Fruit fly (Drosophila melanogaster) whole organism, embryonic: Measurements from ENCODE around the gene Gss1.

Experiments
- CG10321 ChIP-seq: fragments of 200-800 bp; sonication (Bioruptor generic); IDR thresholded peaks from 2 replicates; pipeline ENCODE4 v1.3.6; 2022; ENCODE audit warnings: missing biosample characterization, missing genetic modification characterization
- CG10431 ChIP-seq: fragments of 200-800 bp; sonication (Bioruptor generic); optimal IDR thresholded peaks from 3 replicates; lab custom pipeline; 2018; ENCODE audit warnings: missing biosample characterization, mild to moderate bottlenecking, missing genetic modification characterization
- CG11085 ChIP-seq: fragments of 200-800 bp; sonication (Bioruptor generic); IDR thresholded peaks from 2 replicates; pipeline ENCODE4 v1.3.6; 2022; ENCODE audit warnings: missing biosample characterization, missing genetic modification characterization
- CG11247 ChIP-seq: fragments of 200-800 bp; sonication (Bioruptor generic); IDR thresholded peaks from 2 replicates; pipeline ENCODE4 v1.3.6; 2022; ENCODE audit warnings: missing biosample characterization, missing genetic modification characterization
- CG11504 ChIP-seq: fragments of 200-800 bp; sonication (Bioruptor generic); optimal IDR thresholded peaks from 3 replicates; lab custom pipeline; 2019; ENCODE audit warnings: missing biosample characterization, mild to moderate bottlenecking, missing genetic modification characterization, moderate library complexity
- CG11560 ChIP-seq: fragments of 200-800 bp; sonication (Bioruptor generic); IDR thresholded peaks from 3 replicates; pipeline ENCODE4 v1.3.6; 2022; ENCODE audit warnings: missing biosample characterization, missing genetic modification characterization
- CG12071 ChIP-seq: fragments of 200-800 bp; sonication (Bioruptor generic); optimal IDR thresholded peaks from 3 replicates; lab custom pipeline; 2018; ENCODE audit warnings: missing biosample characterization, mild to moderate bottlenecking, missing genetic modification characterization
- CG13123 ChIP-seq: fragments of 200-800 bp; sonication (Bioruptor generic); optimal IDR thresholded peaks from 2 replicates; lab custom pipeline; 2016; ENCODE audit warnings: missing biosample characterization, missing genetic modification characterization
- CG17568 ChIP-seq: fragments of 200-800 bp; sonication (Bioruptor generic); optimal IDR thresholded peaks from 2 replicates; lab custom pipeline; 2018; ENCODE audit warnings: missing biosample characterization, mild to moderate bottlenecking, missing genetic modification characterization, moderate library complexity
- CG18599 ChIP-seq: fragments of 200-800 bp; sonication (Bioruptor generic); optimal IDR thresholded peaks from 3 replicates; lab custom pipeline; 2017; ENCODE audit warnings: missing biosample characterization, missing genetic modification characterization, mild to moderate bottlenecking, moderate library complexity, missing genetic modification reagents
- CG2678 ChIP-seq: fragments of 200-800 bp; sonication (Bioruptor generic); optimal IDR thresholded peaks from 3 replicates; lab custom pipeline; 2019; ENCODE audit warnings: missing biosample characterization, mild to moderate bottlenecking, missing genetic modification characterization, moderate library complexity
- CG30403 ChIP-seq: fragments of 200-800 bp; sonication (Bioruptor generic); optimal IDR thresholded peaks from 3 replicates; lab custom pipeline; 2016; ENCODE audit warnings: missing biosample characterization, missing genetic modification characterization
- CG31388 ChIP-seq: fragments of 200-800 bp; sonication (Bioruptor generic); optimal IDR thresholded peaks from 2 replicates; lab custom pipeline; 2016; ENCODE audit warnings: missing biosample characterization, missing genetic modification characterization
- CG32767 ChIP-seq: fragments of 200-800 bp; sonication (Bioruptor generic); IDR thresholded peaks from 2 replicates; pipeline ENCODE4 v1.3.6; 2022; ENCODE audit warnings: missing biosample characterization, missing genetic modification characterization
- CG33557 ChIP-seq: fragments of 200-800 bp; sonication (Bioruptor generic); optimal IDR thresholded peaks from 2 replicates; lab custom pipeline; 2019; ENCODE audit warnings: missing biosample characterization, mild to moderate bottlenecking, missing genetic modification characterization, moderate library complexity
- CG34224 ChIP-seq: fragments of 200-800 bp; sonication (Bioruptor generic); IDR thresholded peaks from 3 replicates; pipeline ENCODE4 v1.3.6; 2022; ENCODE audit warnings: missing biosample characterization, missing genetic modification characterization; ENCODE audit not compliant: partially characterized antibody
- CG5180 ChIP-seq: fragments of 200-800 bp; sonication (Bioruptor generic); optimal IDR thresholded peaks from 3 replicates; lab custom pipeline; 2017; ENCODE audit warnings: missing biosample characterization, missing genetic modification characterization, mild to moderate bottlenecking, moderate library complexity, missing genetic modification reagents
- CG6175 ChIP-seq: fragments of 200-800 bp; sonication (Bioruptor generic); IDR thresholded peaks from 3 replicates; pipeline ENCODE4 v1.3.6; 2022; ENCODE audit warnings: missing biosample characterization, missing genetic modification characterization
- CG6254 ChIP-seq: fragments of 200-800 bp; sonication (Bioruptor generic); optimal IDR thresholded peaks from 3 replicates; lab custom pipeline; 2017; ENCODE audit warnings: mild to moderate bottlenecking, missing biosample characterization, missing genetic modification reagents, missing genetic modification characterization
- CG8290 ChIP-seq, 3 experiments: fragments of 200-800 bp; sonication (Bioruptor generic); optimal IDR thresholded peaks; 2 replicates each; lab custom pipeline; 2016 to 2019; ENCODE audit warnings: missing biosample characterization in 3 of 3, missing genetic modification characterization in 3 of 3, mild to moderate bottlenecking in 2 of 3, moderate library complexity in 1 of 3
- CG8944 ChIP-seq: fragments of 200-800 bp; sonication (Bioruptor generic); optimal IDR thresholded peaks from 3 replicates; lab custom pipeline; 2016; ENCODE audit warnings: missing biosample characterization, missing genetic modification characterization
- Dbx ChIP-seq: fragments of 200-800 bp; sonication (Bioruptor generic); IDR thresholded peaks from 3 replicates; pipeline ENCODE4 v1.3.6; 2022; ENCODE audit warnings: missing biosample characterization, missing genetic modification characterization
- ERR ChIP-seq: fragments of 200-800 bp; sonication (Bioruptor generic); optimal IDR thresholded peaks from 2 replicates; lab custom pipeline; 2016; ENCODE audit warnings: missing biosample characterization, missing genetic modification characterization
- Eip74EF ChIP-seq, 2 experiments: fragments of 200-800 bp in 1 of 2; fragments of >200 bp in 1 of 2; sonication (Bioruptor generic) in 1 of 2; optimal IDR thresholded peaks; 2 replicates each; lab custom pipeline; 2017 to 2019; ENCODE audit warnings: missing biosample characterization in 2 of 2, missing genetic modification characterization in 2 of 2, mild to moderate bottlenecking in 1 of 2, moderate library complexity in 1 of 2
- Fer1 ChIP-seq: fragments of 200-800 bp; sonication (Bioruptor generic); optimal IDR thresholded peaks from 2 replicates; lab custom pipeline; 2017; ENCODE audit warnings: missing biosample characterization, mild to moderate bottlenecking, missing genetic modification characterization
- Fer2 ChIP-seq: fragments of 200-800 bp; sonication (Bioruptor generic); optimal IDR thresholded peaks from 2 replicates; lab custom pipeline; 2018; ENCODE audit warnings: missing biosample characterization, mild to moderate bottlenecking, missing genetic modification characterization, moderate library complexity
- HLHmδ ChIP-seq: fragments of 200-800 bp; sonication (Bioruptor generic); optimal IDR thresholded peaks from 2 replicates; lab custom pipeline; 2018; ENCODE audit warnings: missing biosample characterization, mild to moderate bottlenecking, missing genetic modification characterization, moderate library complexity
- Hey ChIP-seq: fragments of 200-800 bp; sonication (Bioruptor generic); optimal IDR thresholded peaks from 3 replicates; lab custom pipeline; 2018; ENCODE audit warnings: missing biosample characterization, mild to moderate bottlenecking, missing genetic modification characterization
- Hmr ChIP-seq: fragments of 200-800 bp; sonication (Bioruptor generic); optimal IDR thresholded peaks from 3 replicates; lab custom pipeline; 2017; ENCODE audit warnings: mild to moderate bottlenecking, missing biosample characterization, missing genetic modification reagents, missing genetic modification characterization
- MESR4 ChIP-seq: fragments of 200-800 bp; sonication (Bioruptor generic); optimal IDR thresholded peaks from 2 replicates; lab custom pipeline; 2018; ENCODE audit warnings: missing biosample characterization, mild to moderate bottlenecking, missing genetic modification characterization, moderate library complexity
- Myb ChIP-seq: fragments of 200-800 bp; sonication (Bioruptor generic); optimal IDR thresholded peaks from 2 replicates; lab custom pipeline; 2016; ENCODE audit warnings: missing biosample characterization, missing genetic modification characterization
- Neu2 ChIP-seq: fragments of 200-800 bp; sonication (Bioruptor generic); optimal IDR thresholded peaks from 3 replicates; lab custom pipeline; 2016; ENCODE audit warnings: missing biosample characterization, missing genetic modification characterization, borderline replicate concordance
- Nf-YC ChIP-seq: fragments of 200-800 bp; optimal IDR thresholded peaks from 3 replicates; lab custom pipeline; 2019; ENCODE audit warnings: missing biosample characterization, mild to moderate bottlenecking, missing genetic modification characterization, moderate library complexity
- Optix ChIP-seq: fragments of 200-800 bp; sonication (Bioruptor generic); IDR thresholded peaks from 3 replicates; pipeline ENCODE4 v1.3.6; 2022; ENCODE audit warnings: missing biosample characterization, missing genetic modification characterization
- Sin3A ChIP-seq: fragments of >200 bp; optimal IDR thresholded peaks from 2 replicates; lab custom pipeline; 2018
- Sry-β ChIP-seq: fragments of 200-800 bp; sonication (Bioruptor generic); optimal IDR thresholded peaks from 2 replicates; lab custom pipeline; 2018; ENCODE audit warnings: missing biosample characterization, mild to moderate bottlenecking, missing genetic modification characterization, moderate library complexity
- Tbp ChIP-seq: fragments of >200 bp; optimal IDR thresholded peaks from 2 replicates; lab custom pipeline; 2018; ENCODE audit warnings: missing biosample characterization, missing genetic modification characterization
- ab ChIP-seq: fragments of 200-800 bp; sonication (Bioruptor generic); optimal IDR thresholded peaks from 2 replicates; lab custom pipeline; 2016; ENCODE audit warnings: missing biosample characterization, missing genetic modification characterization
- crc ChIP-seq: fragments of 200-800 bp; sonication (Bioruptor generic); optimal IDR thresholded peaks from 2 replicates; lab custom pipeline; 2016; ENCODE audit warnings: missing biosample characterization, missing genetic modification characterization
- fd3F ChIP-seq: fragments of 200-800 bp; sonication (Bioruptor generic); optimal IDR thresholded peaks from 2 replicates; lab custom pipeline; 2018; ENCODE audit warnings: missing biosample characterization, mild to moderate bottlenecking, missing genetic modification characterization, moderate library complexity
- h ChIP-seq: fragments of >200 bp; optimal IDR thresholded peaks from 2 replicates; lab custom pipeline; 2017
- ind ChIP-seq: fragments of 200-800 bp; sonication (Bioruptor generic); optimal IDR thresholded peaks from 3 replicates; lab custom pipeline; 2016; ENCODE audit warnings: missing biosample characterization, missing genetic modification characterization
- lab ChIP-seq: fragments of 200-800 bp; sonication (Bioruptor generic); optimal IDR thresholded peaks from 3 replicates; lab custom pipeline; 2017; ENCODE audit warnings: missing biosample characterization, missing genetic modification characterization, mild to moderate bottlenecking, moderate library complexity, missing genetic modification reagents
- slp2 ChIP-seq: fragments of 200-800 bp; sonication (Bioruptor generic); optimal IDR thresholded peaks from 2 replicates; lab custom pipeline; 2016; ENCODE audit warnings: missing biosample characterization, missing genetic modification characterization
- sna ChIP-seq: fragments of 200-800 bp; sonication (Bioruptor generic); IDR thresholded peaks from 2 replicates; pipeline ENCODE4 v1.3.6; 2022; ENCODE audit warnings: missing biosample characterization, missing genetic modification characterization; ENCODE audit not compliant: partially characterized antibody
- tup ChIP-seq: fragments of 200-800 bp; sonication (Bioruptor generic); optimal IDR thresholded peaks from 2 replicates; lab custom pipeline; 2016; ENCODE audit warnings: missing biosample characterization, mild to moderate bottlenecking, missing genetic modification characterization, moderate library complexity
- twi ChIP-seq: fragments of 200-800 bp; optimal IDR thresholded peaks from 2 replicates; lab custom pipeline; 2019; ENCODE audit warnings: missing biosample characterization, mild to moderate bottlenecking, missing genetic modification characterization, moderate library complexity

Gene Gss1

DNA sequence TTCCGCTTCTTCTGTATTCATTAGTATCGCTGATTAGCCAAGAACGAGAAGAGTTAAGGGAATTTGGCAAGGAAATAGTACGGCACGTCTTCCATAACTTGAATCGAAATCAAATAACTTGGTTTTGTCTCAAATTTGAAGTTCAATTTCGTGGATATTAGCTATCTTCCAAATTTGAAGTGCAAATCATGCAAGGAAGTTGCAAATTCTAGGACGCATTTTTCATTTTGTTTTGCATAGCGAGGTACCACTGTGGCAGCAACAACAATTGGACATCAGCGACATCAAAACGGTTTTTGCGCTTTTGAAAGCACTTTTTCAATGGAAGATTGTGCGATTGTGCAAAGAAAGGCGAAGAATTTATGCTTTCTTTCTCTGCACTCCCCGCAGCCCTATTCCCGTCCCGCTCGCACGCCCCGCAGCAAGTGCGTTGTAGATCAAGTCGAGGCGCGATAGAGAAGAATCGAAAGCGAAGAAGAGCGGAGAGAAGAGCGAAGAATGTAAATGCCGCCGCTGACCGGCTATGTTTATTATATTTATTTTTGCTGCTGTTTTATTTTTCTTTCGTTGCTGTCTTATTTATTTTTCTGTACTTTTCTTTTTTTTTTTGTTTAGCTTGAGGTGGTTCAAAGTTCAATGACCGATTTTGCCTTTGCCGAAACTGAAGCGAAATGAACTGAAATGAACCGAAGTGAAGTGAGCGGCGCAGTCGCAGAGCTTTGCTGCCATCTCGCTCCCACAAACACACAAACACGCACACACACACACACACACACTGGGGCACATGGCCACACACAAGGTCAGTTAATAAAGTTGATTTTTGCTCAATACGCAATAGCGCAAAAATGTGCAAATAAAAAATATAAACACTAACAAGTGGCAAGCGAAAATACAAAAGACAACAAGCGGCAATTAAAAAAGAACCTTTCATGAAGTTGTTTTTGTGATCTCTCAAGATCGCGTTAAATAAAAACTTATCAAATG is 7.9 kb upstream of the Gss1 start (continued):
- TF ChIP-seq CG8290 (GFP tag; optimal IDR thresholded peaks at IDR 0.05; lab: Kevin White, UChicago): no peak
- peak in 1 of 2 experiments; percentile 85 for TF ChIP-seq CG8290 (tag; optimal IDR thresholded peaks at IDR 0.05; lab: Kevin White, UChicago)
- TF ChIP-seq Myb (GFP tag; lab: Kevin White, UChicago): peak; percentile 44
- peak; percentile 30 for TF ChIP-seq crc (GFP tag; lab: Kevin White, UChicago)
- TF ChIP-seq sna (GFP tag; lab: Robert Waterston, UW): no peak
- TF ChIP-seq fd3F (GFP tag; lab: Kevin White, UChicago): peak; percentile 45
- no peak for TF ChIP-seq MESR4 (GFP tag; lab: Kevin White, UChicago)
- TF ChIP-seq twi (tag; lab: Kevin White, UChicago): no peak
- TF ChIP-seq CG32767 (GFP tag; lab: Robert Waterston, UW): no peak
- peak; percentile 55 for TF ChIP-seq CG12071 (GFP tag; lab: Kevin White, UChicago)
- TF ChIP-seq CG10431: no peak
- TF ChIP-seq Sin3A (lab: Kevin White, UChicago): no peak
- peak; percentile 43 for TF ChIP-seq CG8944 (GFP tag; lab: Kevin White, UChicago)
- TF ChIP-seq CG17568: no peak
- peak; percentile 68 for TF ChIP-seq CG11504 (tag; lab: Kevin White, UChicago)
- TF ChIP-seq HLHmδ: no peak
- peak; percentile 15 for TF ChIP-seq CG5180
- TF ChIP-seq Neu2 (GFP tag; lab: Kevin White, UChicago): no peak
- no peak for TF ChIP-seq Sry-β
- no peak for TF ChIP-seq CG31388 (GFP tag; lab: Kevin White, UChicago)
- no peak for TF ChIP-seq CG6254 (GFP tag; lab: Kevin White, UChicago)
- peak; percentile 80 for TF ChIP-seq ind (GFP tag; lab: Kevin White, UChicago)
- no peak for TF ChIP-seq CG10321
- TF ChIP-seq Dbx (GFP tag; lab: Robert Waterston, UW): peak; percentile 72; the same call in 2 of the 3 replicates
- TF ChIP-seq ab (GFP tag; lab: Kevin White, UChicago): no peak
- peak; percentile 27 for TF ChIP-seq Fer2 (tag; lab: Kevin White, UChicago)
- TF ChIP-seq CG11247: peak; percentile 44; the same call in 1 of the 2 replicates
- no peak for TF ChIP-seq Tbp (GFP tag; lab: Kevin White, UChicago)
- TF ChIP-seq Fer1 (GFP tag; lab: Kevin White, UChicago): peak; percentile 33
- no peak for TF ChIP-seq h (lab: Kevin White, UChicago)
- TF ChIP-seq tup (GFP tag; lab: Kevin White, UChicago): no peak
- no peak for TF ChIP-seq CG11560 (tag; lab: Robert Waterston, UW)
- TF ChIP-seq CG30403 (GFP tag; lab: Kevin White, UChicago): peak; percentile 69
- TF ChIP-seq CG2678 (tag; lab: Kevin White, UChicago): peak; percentile 73
- no peak for TF ChIP-seq Eip74EF (GFP tag; optimal IDR thresholded peaks at IDR 0.05; lab: Kevin White, UChicago)
- TF ChIP-seq CG6175 (GFP tag; lab: Robert Waterston, UW): 0 out of 3 replicates have a peak, but pooled peaks have one; percentile 44
- no peak for TF ChIP-seq ERR (GFP tag; lab: Kevin White, UChicago)
- peak; percentile 43 for TF ChIP-seq Hmr (GFP tag; lab: Kevin White, UChicago)
- TF ChIP-seq Hey (tag; lab: Kevin White, UChicago): no peak
- no peak for TF ChIP-seq CG33557
- TF ChIP-seq Optix (GFP tag; lab: Robert Waterston, UW): peak; percentile 17; the same call in 1 of the 3 replicates
- no peak for TF ChIP-seq CG34224 (GFP tag; lab: Robert Waterston, UW)
- TF ChIP-seq Nf-YC (tag; lab: Kevin White, UChicago): no peak
- TF ChIP-seq CG18599 (GFP tag; lab: Kevin White, UChicago): peak; percentile 69
- peak; percentile 76 for TF ChIP-seq lab (GFP tag; lab: Kevin White, UChicago)
- no peak for TF ChIP-seq CG13123
- TF ChIP-seq CG11085 (GFP tag; lab: Robert Waterston, UW): peak; percentile 57; the same call in 1 of the 2 replicates
- TF ChIP-seq slp2 (GFP tag; lab: Kevin White, UChicago): no peak
